Fruit fly (Drosophila melanogaster) whole organism, embryonic: ENCODE data around the gene CG11726.

Experiments
- Asciz ChIP-seq: fragments of 200-800 bp; sonication (Bioruptor generic); optimal IDR thresholded peaks from 2 replicates; lab custom pipeline; 2017; ENCODE audit warnings: missing biosample characterization, mild to moderate bottlenecking, missing genetic modification characterization, missing genetic modification reagents
- BEAF-32 ChIP-seq: fragments of 200-800 bp; sonication (Bioruptor generic); optimal IDR thresholded peaks from 3 replicates; lab custom pipeline; 2017; ENCODE audit warnings: missing biosample characterization, missing genetic modification characterization, mild to moderate bottlenecking, moderate library complexity, missing genetic modification reagents
- CG10147 ChIP-seq: fragments of 200-800 bp; sonication (Bioruptor generic); optimal IDR thresholded peaks from 2 replicates; lab custom pipeline; 2019; ENCODE audit warnings: missing biosample characterization, mild to moderate bottlenecking, missing genetic modification characterization, moderate library complexity
- CG10267 ChIP-seq: fragments of 200-800 bp; sonication (Bioruptor generic); optimal IDR thresholded peaks from 2 replicates; lab custom pipeline; 2018; ENCODE audit warnings: missing biosample characterization, mild to moderate bottlenecking, missing genetic modification characterization, moderate library complexity
- CG10431 ChIP-seq: fragments of 200-800 bp; sonication (Bioruptor generic); optimal IDR thresholded peaks from 3 replicates; lab custom pipeline; 2018; ENCODE audit warnings: missing biosample characterization, mild to moderate bottlenecking, missing genetic modification characterization
- CG11093 ChIP-seq: fragments of 200-800 bp; sonication (Bioruptor generic); IDR thresholded peaks from 3 replicates; pipeline ENCODE4 v1.3.6; 2022; ENCODE audit warnings: missing biosample characterization, missing genetic modification characterization
- CG12219 ChIP-seq: fragments of 200-800 bp; sonication (Bioruptor generic); optimal IDR thresholded peaks from 3 replicates; lab custom pipeline; 2018; ENCODE audit warnings: missing biosample characterization, mild to moderate bottlenecking, missing genetic modification characterization
- CG12769 ChIP-seq: fragments of 200-800 bp; sonication (Bioruptor generic); optimal IDR thresholded peaks from 2 replicates; lab custom pipeline; 2019; ENCODE audit warnings: missing biosample characterization, mild to moderate bottlenecking, missing genetic modification characterization, moderate library complexity
- CG13624 ChIP-seq: fragments of 200-800 bp; sonication (Bioruptor generic); optimal IDR thresholded peaks from 2 replicates; lab custom pipeline; 2016; ENCODE audit warnings: missing biosample characterization, missing genetic modification characterization
- CG15514 ChIP-seq: fragments of 200-800 bp; sonication (Bioruptor generic); optimal IDR thresholded peaks from 3 replicates; lab custom pipeline; 2017; ENCODE audit warnings: missing biosample characterization, missing genetic modification characterization, mild to moderate bottlenecking, moderate library complexity, missing genetic modification reagents
- CG16779 ChIP-seq: fragments of 200-800 bp; sonication (Bioruptor generic); IDR thresholded peaks from 2 replicates; pipeline ENCODE4 v1.3.6; 2022; ENCODE audit warnings: missing biosample characterization, missing genetic modification characterization
- CG17186 ChIP-seq: fragments of 200-800 bp; sonication (Bioruptor generic); optimal IDR thresholded peaks from 3 replicates; lab custom pipeline; 2017; ENCODE audit warnings: missing biosample characterization, missing genetic modification reagents, missing genetic modification characterization
- CG18011 ChIP-seq: fragments of 200-800 bp; sonication (Bioruptor generic); optimal IDR thresholded peaks from 2 replicates; lab custom pipeline; 2017; ENCODE audit warnings: missing biosample characterization, missing genetic modification characterization, mild to moderate bottlenecking, moderate library complexity, missing genotype
- CG1832 ChIP-seq: fragments of 200-800 bp; sonication (Bioruptor generic); optimal IDR thresholded peaks from 2 replicates; lab custom pipeline; 2017; ENCODE audit warnings: missing biosample characterization, mild to moderate bottlenecking, missing genetic modification characterization, inconsistent platforms
- CG2120 ChIP-seq: fragments of 200-800 bp; sonication (Bioruptor generic); optimal IDR thresholded peaks from 3 replicates; lab custom pipeline; 2016; ENCODE audit warnings: missing biosample characterization, missing genetic modification characterization
- CG32532 ChIP-seq: fragments of 200-800 bp; sonication (Bioruptor generic); IDR thresholded peaks from 2 replicates; pipeline ENCODE4 v1.3.6; 2022; ENCODE audit warnings: missing biosample characterization, missing genetic modification characterization
- CG4424 ChIP-seq: fragments of 200-800 bp; sonication (Bioruptor generic); optimal IDR thresholded peaks from 3 replicates; lab custom pipeline; 2016; ENCODE audit warnings: missing biosample characterization, missing genetic modification characterization
- CG5953 ChIP-seq: fragments of 200-800 bp; sonication (Bioruptor generic); IDR thresholded peaks from 2 replicates; pipeline ENCODE4 v1.3.6; 2022; ENCODE audit warnings: missing biosample characterization, missing genetic modification characterization
- CG6813 ChIP-seq: fragments of 200-800 bp; sonication (Bioruptor generic); optimal IDR thresholded peaks from 2 replicates; lab custom pipeline; 2017; ENCODE audit warnings: missing biosample characterization, missing genetic modification characterization, mild to moderate bottlenecking, moderate library complexity, missing genetic modification reagents
- CG7745 ChIP-seq: fragments of 200-800 bp; sonication (Bioruptor generic); optimal IDR thresholded peaks from 2 replicates; lab custom pipeline; 2018; ENCODE audit warnings: missing biosample characterization, mild to moderate bottlenecking, missing genetic modification characterization, moderate library complexity
- CG7963 ChIP-seq: fragments of 200-800 bp; sonication (Bioruptor generic); IDR thresholded peaks from 3 replicates; pipeline ENCODE4 v1.3.6; 2022; ENCODE audit warnings: missing biosample characterization, missing genetic modification characterization; ENCODE audit not compliant: partially characterized antibody
- CG7987 ChIP-seq: fragments of 200-800 bp; sonication (Bioruptor generic); optimal IDR thresholded peaks from 2 replicates; lab custom pipeline; 2018; ENCODE audit warnings: missing biosample characterization, mild to moderate bottlenecking, missing genetic modification characterization, moderate library complexity
- Chrac-16 ChIP-seq: fragments of 200-800 bp; sonication (Bioruptor generic); optimal IDR thresholded peaks from 3 replicates; lab custom pipeline; 2016; ENCODE audit warnings: missing biosample characterization, missing genetic modification characterization
- D19B ChIP-seq: fragments of 200-800 bp; sonication (Bioruptor generic); optimal IDR thresholded peaks from 2 replicates; lab custom pipeline; 2017; ENCODE audit warnings: missing biosample characterization, mild to moderate bottlenecking, missing genetic modification characterization
- E2f1 ChIP-seq: fragments of 200-800 bp; sonication (Bioruptor generic); IDR thresholded peaks from 2 replicates; pipeline ENCODE4 v1.3.6; 2022; ENCODE audit warnings: missing biosample characterization, missing genetic modification characterization
- Gsc ChIP-seq: fragments of 200-800 bp; sonication (Bioruptor generic); IDR thresholded peaks from 2 replicates; pipeline ENCODE4 v1.3.6; 2022; ENCODE audit warnings: missing biosample characterization, missing genetic modification characterization
- Lpt ChIP-seq: fragments of >200 bp; optimal IDR thresholded peaks from 2 replicates; lab custom pipeline; 2018; ENCODE audit warnings: missing biosample characterization, missing genetic modification characterization
- Mad ChIP-seq: fragments of 200-800 bp; sonication (Bioruptor generic); optimal IDR thresholded peaks from 2 replicates; lab custom pipeline; 2016; ENCODE audit warnings: missing biosample characterization, missing genetic modification characterization
- Poxn ChIP-seq: fragments of 200-800 bp; sonication (Bioruptor generic); IDR thresholded peaks from 2 replicates; pipeline ENCODE4 v1.3.6; 2022; ENCODE audit warnings: missing biosample characterization, missing genetic modification characterization
- Scr ChIP-seq: fragments of 200-800 bp; sonication (Bioruptor generic); IDR thresholded peaks from 2 replicates; pipeline ENCODE4 v1.3.6; 2022; ENCODE audit warnings: missing biosample characterization, missing genetic modification characterization; ENCODE audit not compliant: partially characterized antibody
- Trl ChIP-seq, 3 experiments: fragments of >200 bp in 2 of 3; fragments of 200-800 bp in 1 of 3; sonication (Bioruptor generic) in 1 of 3; optimal IDR thresholded peaks; 2 replicates in 1 of 3; 3 replicates in 2 of 3; lab custom pipeline; 2016 to 2017; ENCODE audit warnings: missing biosample characterization in 1 of 3, missing genetic modification characterization in 1 of 3
- ara ChIP-seq: fragments of 200-800 bp; sonication (Bioruptor generic); IDR thresholded peaks from 2 replicates; pipeline ENCODE4 v1.3.6; 2022; ENCODE audit warnings: missing biosample characterization, missing genetic modification characterization
- crol ChIP-seq: fragments of 200-800 bp; sonication (Bioruptor generic); IDR thresholded peaks from 2 replicates; pipeline ENCODE4 v1.3.6; 2022; ENCODE audit warnings: missing biosample characterization, missing genetic modification characterization
- dpn ChIP-seq, 2 experiments: fragments of 200-800 bp; sonication (Bioruptor generic); optimal IDR thresholded peaks; 3 replicates each; lab custom pipeline; 2016; ENCODE audit warnings: missing biosample characterization in 2 of 2, missing genetic modification characterization in 2 of 2
- fd102C ChIP-seq: fragments of 200-800 bp; sonication (Bioruptor generic); optimal IDR thresholded peaks from 2 replicates; lab custom pipeline; 2018; ENCODE audit warnings: missing biosample characterization, mild to moderate bottlenecking, missing genetic modification characterization, moderate library complexity
- gcm ChIP-seq: fragments of 200-800 bp; sonication (Bioruptor generic); optimal IDR thresholded peaks from 2 replicates; lab custom pipeline; 2019; ENCODE audit warnings: missing biosample characterization, mild to moderate bottlenecking, missing genetic modification characterization, moderate library complexity
- gsb-n ChIP-seq: fragments of 200-800 bp; sonication (Bioruptor generic); optimal IDR thresholded peaks from 3 replicates; lab custom pipeline; 2018; ENCODE audit warnings: missing biosample characterization, mild to moderate bottlenecking, missing genetic modification characterization
- gt ChIP-seq: fragments of 200-800 bp; sonication (Bioruptor generic); IDR thresholded peaks from 2 replicates; pipeline ENCODE4 v1.3.6; 2022; ENCODE audit warnings: missing biosample characterization, missing genetic modification characterization
- h ChIP-seq: fragments of >200 bp; optimal IDR thresholded peaks from 2 replicates; lab custom pipeline; 2017
- jing ChIP-seq: fragments of 200-800 bp; sonication (Bioruptor generic); optimal IDR thresholded peaks from 2 replicates; lab custom pipeline; 2018; ENCODE audit warnings: missing biosample characterization, mild to moderate bottlenecking, missing genetic modification characterization
- kah ChIP-seq: fragments of 200-800 bp; sonication (Bioruptor generic); optimal IDR thresholded peaks from 2 replicates; lab custom pipeline; 2018; ENCODE audit warnings: missing biosample characterization, mild to moderate bottlenecking, missing genetic modification characterization
- lmd ChIP-seq: fragments of 200-800 bp; sonication (Bioruptor generic); IDR thresholded peaks from 2 replicates; pipeline ENCODE4 v1.3.6; 2022; ENCODE audit warnings: missing biosample characterization, missing genetic modification characterization
- nau ChIP-seq: fragments of 200-800 bp; sonication (Bioruptor generic); optimal IDR thresholded peaks from 3 replicates; lab custom pipeline; 2017; ENCODE audit warnings: missing biosample characterization, mild to moderate bottlenecking, missing genetic modification characterization, missing genetic modification reagents
- pros ChIP-seq: fragments of 200-800 bp; sonication (Bioruptor generic); optimal IDR thresholded peaks from 3 replicates; lab custom pipeline; 2019; ENCODE audit warnings: missing biosample characterization, mild to moderate bottlenecking, missing genetic modification characterization, moderate library complexity
- ranshi ChIP-seq: fragments of 200-800 bp; sonication (Bioruptor generic); IDR thresholded peaks from 2 replicates; pipeline ENCODE4 v1.3.6; 2022; ENCODE audit warnings: missing biosample characterization, missing genetic modification characterization
- ro ChIP-seq: fragments of 200-800 bp; sonication (Bioruptor generic); IDR thresholded peaks from 2 replicates; pipeline ENCODE4 v1.3.6; 2022; ENCODE audit warnings: missing biosample characterization, missing genetic modification characterization
- tap ChIP-seq: fragments of 200-800 bp; optimal IDR thresholded peaks from 3 replicates; lab custom pipeline; 2019; ENCODE audit warnings: missing biosample characterization, mild to moderate bottlenecking, missing genetic modification characterization, moderate library complexity
- twi ChIP-seq: fragments of 200-800 bp; optimal IDR thresholded peaks from 2 replicates; lab custom pipeline; 2019; ENCODE audit warnings: missing biosample characterization, mild to moderate bottlenecking, missing genetic modification characterization, moderate library complexity
- zfh2 ChIP-seq: fragments of 200-800 bp; sonication (Bioruptor generic); optimal IDR thresholded peaks from 2 replicates; lab custom pipeline; 2016; ENCODE audit warnings: missing biosample characterization, missing genetic modification characterization

The CG11726 gene

DNA sequence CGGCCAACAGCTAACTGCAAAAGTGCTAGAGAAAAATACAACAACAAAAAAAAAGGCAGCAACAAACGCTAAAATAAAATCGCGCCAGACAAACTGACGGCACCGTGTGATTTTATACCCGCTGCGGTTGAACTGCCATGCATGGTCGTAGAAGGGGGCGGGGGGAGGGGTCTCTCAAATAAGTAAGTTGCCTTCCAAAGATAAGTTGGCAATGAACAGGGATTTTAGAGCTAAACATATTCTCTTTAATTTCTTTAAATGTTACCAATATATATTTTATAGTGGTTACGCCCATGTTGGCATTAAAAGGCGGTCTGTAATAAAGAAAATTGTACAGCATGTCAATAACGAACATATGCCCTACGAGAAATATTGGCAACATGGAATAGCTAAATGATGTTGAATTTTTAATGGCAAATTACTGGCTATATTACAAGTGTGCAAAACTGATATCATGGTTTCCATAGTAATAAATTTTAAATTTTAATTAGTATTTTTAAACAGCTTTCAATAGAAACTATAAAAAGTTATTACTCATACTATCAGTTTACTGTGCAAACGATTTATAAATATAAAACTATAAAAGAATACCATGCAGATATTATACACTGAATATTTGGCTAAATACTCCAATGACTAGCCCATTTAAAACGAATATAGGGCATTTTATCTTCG is 36.9 kb downstream of the CG11726 start (continued):
- TF ChIP-seq nau (GFP tag; lab: Kevin White, UChicago) (no peak), CG12769 (tag; lab: Kevin White, UChicago) (peak; percentile 87), jing (GFP tag; lab: Kevin White, UChicago) (peak; percentile 67), CG7745 (no peak), lmd (peak; percentile 74), fd102C (GFP tag; lab: Kevin White, UChicago) (no peak), CG5953 (peak; percentile 39; the same call in 1 of the 2 replicates), Mad (GFP tag; lab: Kevin White, UChicago) (peak; percentile 49), CG10147 (no peak), CG10267 (tag; lab: Kevin White, UChicago) (peak; percentile 24), CG7987 (GFP tag; lab: Kevin White, UChicago) (no peak), Chrac-16 (GFP tag; lab: Kevin White, UChicago) (peak; percentile 80), gcm (GFP tag; lab: Kevin White, UChicago) (peak; percentile 53), CG10431 (GFP tag; lab: Kevin White, UChicago) (no peak), BEAF-32 (GFP tag; lab: Kevin White, UChicago) (no peak), CG12219 (GFP tag; lab: Kevin White, UChicago) (peak; percentile 72), CG2120 (GFP tag; lab: Kevin White, UChicago) (peak; percentile 79), CG15514 (GFP tag; lab: Kevin White, UChicago) (peak; percentile 22), Poxn (GFP tag; lab: Robert Waterston, UW) (0 out of 2 replicates have a peak, but pooled peaks have one; percentile 50), gt (GFP tag; lab: Robert Waterston, UW) (no peak), CG16779 (no peak), CG7963 (GFP tag; lab: Robert Waterston, UW) (no peak), dpn (GFP tag; optimal IDR thresholded peaks at IDR 0.05; lab: Kevin White, UChicago) (peak; percentile 71 to 87), twi (peak; percentile 38), kah (GFP tag; lab: Kevin White, UChicago) (no peak), CG18011 (GFP tag; lab: Kevin White, UChicago) (peak; percentile 26), D19B (peak; percentile 28), Trl (optimal IDR thresholded peaks at IDR 0.05; lab: Kevin White, UChicago) (no peak), Trl (GFP tag; optimal IDR thresholded peaks at IDR 0.05; lab: Kevin White, UChicago) (peak; percentile 58), CG1832 (GFP tag; lab: Kevin White, UChicago) (no peak), crol (peak; percentile 67), ranshi (GFP tag; lab: Robert Waterston, UW) (peak; percentile 64; the same call in 1 of the 2 replicates), tap (tag; lab: Kevin White, UChicago) (peak; percentile 26), pros (GFP tag; lab: Kevin White, UChicago) (no peak), CG4424 (peak; percentile 62), Scr (no peak), zfh2 (GFP tag; lab: Kevin White, UChicago) (peak; percentile 73), Asciz (GFP tag; lab: Kevin White, UChicago) (no peak), ara (GFP tag; lab: Robert Waterston, UW) (peak; percentile 52), CG11093 (GFP tag; lab: Robert Waterston, UW) (peak; percentile 27; the same call in 1 of the 3 replicates), CG13624 (GFP tag; lab: Kevin White, UChicago) (peak; percentile 8), CG17186 (GFP tag; lab: Kevin White, UChicago) (no peak), Lpt (GFP tag; lab: Kevin White, UChicago) (no peak), Gsc (GFP tag; lab: Robert Waterston, UW) (no peak), E2f1 (GFP tag; lab: Robert Waterston, UW) (peak; percentile 72), h (lab: Kevin White, UChicago) (no peak), CG6813 (peak; percentile 18), ro (GFP tag; lab: Robert Waterston, UW) (no peak), CG32532 (GFP tag; lab: Robert Waterston, UW) (peak; percentile 78), gsb-n (tag; lab: Kevin White, UChicago) (peak; percentile 45)
